Fruit fly (Drosophila melanogaster): Measurements from ENCODE around the gene DNAlig3.

DNAlig3 gene

DNA sequence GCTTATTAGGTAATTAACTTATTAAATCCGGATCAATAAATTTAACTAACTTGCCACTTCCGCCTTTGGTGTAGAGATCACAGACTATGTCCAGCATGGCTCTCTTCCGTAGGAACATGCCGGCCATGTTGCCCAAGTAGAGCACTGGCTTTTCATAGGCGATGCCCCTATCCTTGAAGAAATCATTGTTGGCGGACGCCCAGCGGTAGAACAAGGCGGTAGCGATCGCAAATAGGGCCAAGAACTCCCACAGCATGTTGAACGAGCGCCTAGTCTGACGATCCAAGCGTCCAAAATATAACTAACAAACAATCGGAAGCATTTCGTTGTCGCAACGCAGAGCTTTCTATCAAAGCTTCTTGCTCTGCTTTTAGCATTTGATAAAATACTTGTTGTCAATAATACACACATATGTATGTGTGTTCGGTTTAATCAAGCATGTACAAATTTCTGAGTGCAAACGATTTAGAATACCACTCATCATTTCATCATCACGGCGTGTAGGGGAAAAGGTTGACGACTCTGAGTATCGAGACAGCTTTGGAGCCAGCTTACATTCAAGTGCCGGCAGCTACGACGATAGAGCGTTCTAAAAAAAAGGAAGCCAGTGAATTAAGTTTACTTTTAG, 2.9 kb downstream of the DNAlig3 start, which contains the start of gene Cyp9f3 (continued):
- TF ChIP-seq Bgb (GFP tag; IDR thresholded peaks at IDR 0.05; ENCODE audit: partially characterized antibody) (no peak), CG18262 (tag; optimal IDR thresholded peaks at IDR 0.05) (no peak), lab (GFP tag; optimal IDR thresholded peaks at IDR 0.05) (peak; percentile 25), CG17385 (GFP tag; optimal IDR thresholded peaks at IDR 0.05) (no peak), bbx (GFP tag; IDR thresholded peaks at IDR 0.05; ENCODE audit: partially characterized antibody) (0 out of 2 replicates have a peak, but pooled peaks have one; percentile 9), ssp (GFP tag; IDR thresholded peaks at IDR 0.05) (no peak), tap (tag; optimal IDR thresholded peaks at IDR 0.05) (no peak), maf-S (GFP tag; optimal IDR thresholded peaks at IDR 0.05) (no peak), Hand (GFP tag; optimal IDR thresholded peaks at IDR 0.05) (no peak), ara (GFP tag; IDR thresholded peaks at IDR 0.05) (no peak), Lhr (GFP tag; optimal IDR thresholded peaks at IDR 0.05) (no peak), CG1024 (GFP tag; IDR thresholded peaks at IDR 0.05) (no peak), Abd-B (GFP tag; optimal IDR thresholded peaks at IDR 0.05) (no peak), CG5180 (GFP tag; optimal IDR thresholded peaks at IDR 0.05) (no peak), CG8944 (GFP tag; optimal IDR thresholded peaks at IDR 0.05) (no peak), CG2120 (GFP tag; optimal IDR thresholded peaks at IDR 0.05) (no peak), CG31224 (GFP tag; IDR thresholded peaks at IDR 0.05) (no peak), Pdp1 (GFP tag; optimal IDR thresholded peaks at IDR 0.05) (peak in 1 of 2 experiments; percentile 17), jigr1 (GFP tag; IDR thresholded peaks at IDR 0.05) (no peak), CG17186 (GFP tag; optimal IDR thresholded peaks at IDR 0.05) (no peak), CG9437 (GFP tag; optimal IDR thresholded peaks at IDR 0.05) (no peak), Dip3 (GFP tag; optimal IDR thresholded peaks at IDR 0.05) (no peak), ac (GFP tag; optimal IDR thresholded peaks at IDR 0.05) (no peak), zfh1 (GFP tag; IDR thresholded peaks at IDR 0.05) (no peak), NFAT (GFP tag; IDR thresholded peaks at IDR 0.05) (no peak), CG8089 (GFP tag; optimal IDR thresholded peaks at IDR 0.05) (no peak), zen (tag; optimal IDR thresholded peaks at IDR 0.05) (no peak), CG10209 (GFP tag; optimal IDR thresholded peaks at IDR 0.05) (no peak), CG17361 (GFP tag; IDR thresholded peaks at IDR 0.05) (no peak), dati (GFP tag; IDR thresholded peaks at IDR 0.05) (no peak), CG3407 (GFP tag; optimal IDR thresholded peaks at IDR 0.05) (no peak), sna (GFP tag; IDR thresholded peaks at IDR 0.05; ENCODE audit: partially characterized antibody) (no peak), CG18476 (GFP tag; optimal IDR thresholded peaks at IDR 0.05) (no peak), mld (GFP tag; IDR thresholded peaks at IDR 0.05; ENCODE audit: partially characterized antibody) (no peak), CG33213 (GFP tag; optimal IDR thresholded peaks at IDR 0.05) (no peak), ham (GFP tag; IDR thresholded peaks at IDR 0.05) (no peak), CG4328 (GFP tag; optimal IDR thresholded peaks at IDR 0.05) (no peak), pita (GFP tag; optimal IDR thresholded peaks at IDR 0.05) (no peak), CG17328 (GFP tag; IDR thresholded peaks at IDR 0.05) (no peak), ci (GFP tag; IDR thresholded peaks at IDR 0.05) (no peak), CG9797 (GFP tag; optimal IDR thresholded peaks at IDR 0.05) (no peak), exex (tag; optimal IDR thresholded peaks at IDR 0.05) (peak; percentile 53), CG18619 (GFP tag; optimal IDR thresholded peaks at IDR 0.05) (no peak), CG32767 (GFP tag; IDR thresholded peaks at IDR 0.05) (0 out of 2 replicates have a peak, but pooled peaks have one; percentile 9), trh (GFP tag; optimal IDR thresholded peaks at IDR 0.05) (no peak), fd3F (GFP tag; optimal IDR thresholded peaks at IDR 0.05) (no peak), her (GFP tag; optimal IDR thresholded peaks at IDR 0.05) (no peak), CG33557 (GFP tag; optimal IDR thresholded peaks at IDR 0.05) (no peak), Camta (GFP tag; optimal IDR thresholded peaks at IDR 0.05) (no peak), Rfx (GFP tag; IDR thresholded peaks at IDR 0.05) (no peak)

All from whole organism, embryonic.